Fruit fly (Drosophila melanogaster) whole organism, pupa: Measurements from ENCODE around the gene CG33965.

ENCODE experiments used
- CG10348 ChIP-seq: fragments of 200-800 bp; sonication (Bioruptor generic); IDR thresholded peaks from 2 replicates; pipeline ENCODE4 v1.3.6; 2022; ENCODE audit warnings: missing biosample characterization, missing genetic modification characterization
- CG12605 ChIP-seq: fragments of 200-800 bp; sonication (Bioruptor generic); IDR thresholded peaks from 2 replicates; pipeline ENCODE4 v1.3.6; 2022; ENCODE audit warnings: missing biosample characterization, missing genetic modification characterization
- CG13204 ChIP-seq: fragments of 200-800 bp; sonication (Bioruptor generic); optimal IDR thresholded peaks from 2 replicates; lab custom pipeline; 2018; ENCODE audit warnings: missing biosample characterization, mild to moderate bottlenecking, missing genetic modification characterization, moderate library complexity
- CG14655 ChIP-seq: fragments of 200-800 bp; sonication (Bioruptor generic); optimal IDR thresholded peaks from 3 replicates; lab custom pipeline; 2017; ENCODE audit warnings: mild to moderate bottlenecking, missing biosample characterization, missing genetic modification reagents, missing genetic modification characterization
- CG15710 ChIP-seq: fragments of 200-800 bp; sonication (Bioruptor generic); optimal IDR thresholded peaks from 2 replicates; lab custom pipeline; 2018; ENCODE audit warnings: missing biosample characterization, mild to moderate bottlenecking, missing genetic modification characterization, moderate library complexity
- CG17806 ChIP-seq: fragments of 200-800 bp; sonication (Bioruptor generic); optimal IDR thresholded peaks from 2 replicates; lab custom pipeline; 2018; ENCODE audit warnings: missing biosample characterization, mild to moderate bottlenecking, missing genetic modification characterization, moderate library complexity
- CG32121 ChIP-seq: fragments of 200-800 bp; sonication (Bioruptor generic); IDR thresholded peaks from 2 replicates; pipeline ENCODE4 v1.3.6; 2022; ENCODE audit warnings: missing biosample characterization, missing genetic modification characterization
- CG34367 ChIP-seq: fragments of 200-800 bp; sonication (Bioruptor generic); optimal IDR thresholded peaks from 2 replicates; lab custom pipeline; 2018; ENCODE audit warnings: missing biosample characterization, mild to moderate bottlenecking, missing genetic modification characterization
- CG4496 ChIP-seq: fragments of 200-800 bp; sonication (Bioruptor generic); IDR thresholded peaks from 3 replicates; pipeline ENCODE4 v1.3.6; 2022; ENCODE audit warnings: missing biosample characterization, missing genetic modification characterization
- CG8159 ChIP-seq: fragments of 200-800 bp; sonication (Bioruptor generic); optimal IDR thresholded peaks from 3 replicates; lab custom pipeline; 2018; ENCODE audit warnings: missing biosample characterization, mild to moderate bottlenecking, missing genetic modification characterization, moderate library complexity
- CG8301 ChIP-seq: fragments of 200-800 bp; sonication (Bioruptor generic); optimal IDR thresholded peaks from 2 replicates; lab custom pipeline; 2018; ENCODE audit warnings: missing biosample characterization, mild to moderate bottlenecking, missing genetic modification characterization
- CG9948 ChIP-seq: fragments of 200-800 bp; sonication (Bioruptor generic); optimal IDR thresholded peaks from 2 replicates; lab custom pipeline; 2018; ENCODE audit warnings: missing biosample characterization, mild to moderate bottlenecking, missing genetic modification characterization, moderate library complexity
- D1 ChIP-seq: fragments of 200-800 bp; sonication (Bioruptor generic); optimal IDR thresholded peaks from 2 replicates; lab custom pipeline; 2018; ENCODE audit warnings: missing biosample characterization, mild to moderate bottlenecking, missing genetic modification characterization, moderate library complexity
- EcR ChIP-seq: fragments of 200-800 bp; sonication (Bioruptor generic); optimal IDR thresholded peaks from 3 replicates; lab custom pipeline; 2019; ENCODE audit warnings: missing biosample characterization, missing genetic modification characterization, mild to moderate bottlenecking, moderate library complexity, missing genetic modification reagents
- Ets98B ChIP-seq: fragments of 200-800 bp; sonication (Bioruptor generic); IDR thresholded peaks from 2 replicates; pipeline ENCODE4 v1.3.6; 2022; ENCODE audit warnings: missing biosample characterization, missing genetic modification characterization
- Pif1A ChIP-seq: fragments of 200-800 bp; sonication (Bioruptor generic); optimal IDR thresholded peaks from 3 replicates; lab custom pipeline; 2016; ENCODE audit warnings: missing biosample characterization, missing genetic modification characterization
- Pif1B ChIP-seq: fragments of 200-800 bp; sonication (Bioruptor generic); optimal IDR thresholded peaks from 3 replicates; lab custom pipeline; 2016; ENCODE audit warnings: missing biosample characterization, missing genetic modification characterization
- Snoo ChIP-seq: fragments of 200-800 bp; sonication (Bioruptor generic); optimal IDR thresholded peaks from 3 replicates; lab custom pipeline; 2017; ENCODE audit warnings: missing biosample characterization, mild to moderate bottlenecking, missing genetic modification characterization, inconsistent platforms
- fd96Ca ChIP-seq: fragments of 200-800 bp; sonication (Bioruptor generic); IDR thresholded peaks from 3 replicates; pipeline ENCODE4 v1.3.6; 2022; ENCODE audit warnings: missing biosample characterization, missing genetic modification characterization
- gl ChIP-seq: fragments of 200-800 bp; sonication (Bioruptor generic); optimal IDR thresholded peaks from 2 replicates; lab custom pipeline; 2018; ENCODE audit warnings: missing biosample characterization, mild to moderate bottlenecking, missing genetic modification characterization
- rn ChIP-seq: fragments of 200-800 bp; sonication (Bioruptor generic); IDR thresholded peaks from 2 replicates; pipeline ENCODE4 v1.3.6; 2022; ENCODE audit warnings: missing biosample characterization, missing genetic modification characterization

CG33965 gene

DNA sequence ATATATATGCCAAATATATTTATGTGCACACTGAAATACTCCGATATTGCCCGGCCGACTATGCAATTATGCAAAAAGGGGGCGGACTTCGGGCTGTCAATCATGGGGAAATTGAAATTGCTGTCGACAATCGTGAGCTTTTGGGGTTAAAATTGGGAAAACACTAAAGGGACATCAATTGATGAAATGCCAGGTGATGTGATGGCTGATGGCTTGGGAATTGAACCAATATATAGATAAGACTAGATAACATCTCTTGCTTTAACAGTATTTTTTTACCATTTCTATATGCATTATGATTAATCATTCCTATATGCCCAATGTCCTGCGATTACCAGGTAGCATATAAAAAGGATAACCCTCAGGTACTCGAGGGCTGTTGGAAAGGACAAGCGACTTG lies 45.3 kb downstream of the CG33965 start:
- TF ChIP-seq CG14655 (GFP tag; lab: Kevin White, UChicago): peak; percentile 6
- TF ChIP-seq fd96Ca (GFP tag; lab: Robert Waterston, UW): no peak
- TF ChIP-seq gl (tag; lab: Kevin White, UChicago): no peak
- no peak for TF ChIP-seq Pif1B
- TF ChIP-seq D1 (tag; lab: Kevin White, UChicago): no peak
- TF ChIP-seq CG10348: no peak
- no peak for TF ChIP-seq CG32121 (GFP tag; lab: Robert Waterston, UW)
- peak; percentile 4 for TF ChIP-seq CG8159
- TF ChIP-seq CG9948 (tag; lab: Kevin White, UChicago): no peak
- no peak for TF ChIP-seq rn
- TF ChIP-seq Snoo (tag; lab: Kevin White, UChicago): no peak
- no peak for TF ChIP-seq CG34367
- TF ChIP-seq EcR (GFP tag; lab: Kevin White, UChicago): no peak
- no peak for TF ChIP-seq Ets98B (GFP tag; lab: Robert Waterston, UW)

DNA sequence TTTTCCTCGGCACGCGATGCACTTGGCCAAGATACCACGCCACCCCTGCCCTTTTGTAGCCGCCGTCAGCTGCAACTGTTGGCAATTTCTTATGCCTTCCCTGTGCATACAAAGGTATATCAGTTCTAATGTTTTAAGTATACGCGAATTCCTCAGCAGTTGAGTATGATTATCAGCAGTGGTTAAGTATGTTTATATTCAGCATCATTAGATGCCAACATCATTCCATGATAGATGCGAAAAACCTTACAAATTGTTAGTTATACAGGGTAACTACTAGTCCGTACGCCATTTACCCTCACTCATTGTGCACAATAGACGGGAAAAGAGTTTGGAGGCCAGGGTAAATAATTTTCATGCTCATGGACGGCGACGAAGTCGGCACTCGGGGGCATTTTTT lies 47.0 kb downstream of the CG33965 start:
- TF ChIP-seq rn (0 out of 2 replicates have a peak, but pooled peaks have one; percentile 29), CG10348 (no peak), CG13204 (GFP tag; lab: Kevin White, UChicago) (no peak), CG9948 (tag; lab: Kevin White, UChicago) (no peak), Pif1A (no peak), CG34367 (peak; percentile 36), CG14655 (GFP tag; lab: Kevin White, UChicago) (peak; percentile 3), Pif1B (no peak), CG8159 (peak; percentile 7), CG12605 (GFP tag; lab: Robert Waterston, UW) (no peak), gl (tag; lab: Kevin White, UChicago) (no peak), CG32121 (GFP tag; lab: Robert Waterston, UW) (no peak), CG15710 (tag; lab: Kevin White, UChicago) (peak; percentile 48), EcR (GFP tag; lab: Kevin White, UChicago) (no peak), Ets98B (GFP tag; lab: Robert Waterston, UW) (peak; percentile 33; the same call in 1 of the 2 replicates), CG17806 (tag; lab: Kevin White, UChicago) (no peak), D1 (tag; lab: Kevin White, UChicago) (no peak), fd96Ca (GFP tag; lab: Robert Waterston, UW) (peak; percentile 42; the same call in 1 of the 3 replicates), CG8301 (tag; lab: Kevin White, UChicago) (no peak), CG4496 (GFP tag; lab: Robert Waterston, UW) (peak; percentile 40; the same call in 1 of the 3 replicates), Snoo (tag; lab: Kevin White, UChicago) (no peak)

DNA sequence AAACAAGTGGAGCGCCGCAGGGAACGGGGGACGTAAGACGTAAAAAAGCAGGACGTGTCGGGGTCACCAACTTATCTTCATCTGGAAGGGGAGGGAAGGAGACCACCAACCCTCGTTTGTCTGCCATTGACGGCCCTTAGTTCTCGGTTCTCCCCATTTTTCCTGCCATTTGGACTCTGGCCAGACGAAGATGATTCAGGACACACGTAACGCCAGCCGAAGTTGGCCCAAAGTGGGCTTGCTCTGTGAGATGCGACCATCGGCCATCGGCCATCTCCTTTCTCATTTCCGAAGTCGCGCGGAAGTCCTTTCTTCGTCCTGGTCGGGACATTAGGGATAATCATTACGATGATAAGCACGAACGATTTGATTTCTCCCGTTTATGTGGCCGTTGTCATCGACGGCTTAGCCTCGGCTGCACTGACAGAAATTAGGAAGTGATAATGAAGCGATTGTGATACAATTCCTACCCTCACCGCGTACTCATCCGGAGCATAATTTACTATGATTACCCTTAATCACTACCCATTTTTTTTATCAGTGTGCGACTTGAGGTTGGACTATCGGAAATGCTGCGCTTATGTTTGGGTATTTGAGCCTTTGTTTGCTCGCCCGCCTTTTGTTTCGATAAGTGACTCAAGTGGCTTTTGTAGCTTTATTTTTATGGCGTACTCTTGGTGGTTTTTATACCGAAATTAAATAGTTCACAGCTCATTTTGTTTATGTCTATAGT lies 48.4 kb downstream of the CG33965 start:
- TF ChIP-seq Snoo (tag; lab: Kevin White, UChicago): no peak
- no peak for TF ChIP-seq CG12605 (GFP tag; lab: Robert Waterston, UW)
- TF ChIP-seq CG17806 (tag; lab: Kevin White, UChicago): no peak
- TF ChIP-seq CG10348: no peak
- TF ChIP-seq Pif1A: no peak
- TF ChIP-seq CG34367: no peak
- TF ChIP-seq gl (tag; lab: Kevin White, UChicago): no peak
- TF ChIP-seq Ets98B (GFP tag; lab: Robert Waterston, UW): no peak
- no peak for TF ChIP-seq CG13204 (GFP tag; lab: Kevin White, UChicago)
- TF ChIP-seq D1 (tag; lab: Kevin White, UChicago): no peak
- TF ChIP-seq CG8159: no peak
- no peak for TF ChIP-seq fd96Ca (GFP tag; lab: Robert Waterston, UW)
- no peak for TF ChIP-seq EcR (GFP tag; lab: Kevin White, UChicago)
- TF ChIP-seq Pif1B: no peak
- no peak for TF ChIP-seq rn
- no peak for TF ChIP-seq CG32121 (GFP tag; lab: Robert Waterston, UW)
